Worm (Caenorhabditis elegans) whole organism, late embryonic: ENCODE results near the gene lips-11.

Experiments used
- F13H6.1 ChIP-seq: sonication (generic microtip); optimal IDR thresholded peaks from 2 replicates; lab custom pipeline; 2016; ENCODE audit warnings: missing genetic modification characterization, missing compliant biosample characterization
- K02D7.2 ChIP-seq: sonication (generic microtip); optimal IDR thresholded peaks from 2 replicates; lab custom pipeline; 2017; ENCODE audit warnings: mild to moderate bottlenecking, missing genetic modification characterization, missing compliant biosample characterization
- ceh-22 ChIP-seq: sonication (generic microtip); optimal IDR thresholded peaks from 2 replicates; lab custom pipeline; 2017; ENCODE audit warnings: missing biosample characterization, missing genetic modification characterization
- ceh-6 ChIP-seq: fragments of 200-800 bp; sonication (Bioruptor generic); optimal IDR thresholded peaks from 2 replicates; lab custom pipeline; 2018; ENCODE audit warnings: mild to moderate bottlenecking, missing genetic modification characterization, missing compliant biosample characterization
- ceh-9 ChIP-seq: sonication (generic microtip); optimal IDR thresholded peaks from 2 replicates; lab custom pipeline; 2016; ENCODE audit warnings: mild to moderate bottlenecking, missing genetic modification characterization, inconsistent platforms, missing compliant biosample characterization
- elt-2 ChIP-seq: sonication (generic microtip); optimal IDR thresholded peaks from 2 replicates; lab custom pipeline; 2016; ENCODE audit warnings: missing genetic modification reagents, missing genetic modification characterization, missing compliant biosample characterization
- fax-1 ChIP-seq: sonication (generic microtip); optimal IDR thresholded peaks from 2 replicates; lab custom pipeline; 2016; ENCODE audit warnings: missing genotype, missing genetic modification characterization, missing compliant biosample characterization
- lin-11 ChIP-seq: fragments of 200-800 bp; sonication (Bioruptor generic); optimal IDR thresholded peaks from 2 replicates; lab custom pipeline; 2018; ENCODE audit warnings: mild to moderate bottlenecking, missing genetic modification characterization, missing compliant biosample characterization
- nhr-11 ChIP-seq: fragments of 150-350 bp; optimal IDR thresholded peaks from 2 replicates; lab custom pipeline; 2014; ENCODE audit warnings: missing biosample characterization, missing genetic modification characterization
- unc-3 ChIP-seq, 2 experiments: fragments of 200-800 bp in 1 of 2; sonication (Bioruptor generic) in 1 of 2; sonication (generic microtip) in 1 of 2; conservative IDR thresholded peaks in 1 of 2; optimal IDR thresholded peaks in 1 of 2; 2 replicates each; pipeline versions ENCODE4 v1.3.6 to Lab custom; 2016 to 2022; ENCODE audit warnings: missing compliant biosample characterization in 2 of 2, missing genetic modification characterization in 2 of 2, missing genetic modification reagents in 1 of 2
- unc-86 ChIP-seq: sonication (generic microtip); optimal IDR thresholded peaks from 2 replicates; lab custom pipeline; 2016; ENCODE audit warnings: missing genetic modification characterization, missing compliant biosample characterization

- TF ChIP-seq F13H6.1 (tag; lab: Kevin White, UChicago): no peak
- TF ChIP-seq ceh-9 (tag; lab: Kevin White, UChicago): no peak
- no peak for TF ChIP-seq ceh-22 (tag; lab: Kevin White, UChicago)
- TF ChIP-seq K02D7.2 (tag; lab: Kevin White, UChicago): no peak
- TF ChIP-seq unc-3 (GFP tag; conservative IDR thresholded peaks at IDR 0.05; lab: Robert Waterston, UW): no peak
- no peak for TF ChIP-seq unc-3 (tag; optimal IDR thresholded peaks at IDR 0.05; lab: Kevin White, UChicago)
- no peak for TF ChIP-seq lin-11 (tag; lab: Kevin White, UChicago)
- TF ChIP-seq fax-1 (tag; lab: Kevin White, UChicago): no peak
- no peak for TF ChIP-seq ceh-6
- TF ChIP-seq nhr-11 (tag; lab: Kevin White, UChicago): no peak
- TF ChIP-seq elt-2 (tag; lab: Kevin White, UChicago): no peak
- no peak for TF ChIP-seq unc-86 (tag; lab: Kevin White, UChicago)
These were observed 43.9 kb downstream of the lips-11 start, which contains the start of gene K02E7.10 for ce11 chrII:1066907-1067306.
